Fruit fly (Drosophila melanogaster): Measurements from ENCODE around the gene Dad.

Dad gene

DNA sequence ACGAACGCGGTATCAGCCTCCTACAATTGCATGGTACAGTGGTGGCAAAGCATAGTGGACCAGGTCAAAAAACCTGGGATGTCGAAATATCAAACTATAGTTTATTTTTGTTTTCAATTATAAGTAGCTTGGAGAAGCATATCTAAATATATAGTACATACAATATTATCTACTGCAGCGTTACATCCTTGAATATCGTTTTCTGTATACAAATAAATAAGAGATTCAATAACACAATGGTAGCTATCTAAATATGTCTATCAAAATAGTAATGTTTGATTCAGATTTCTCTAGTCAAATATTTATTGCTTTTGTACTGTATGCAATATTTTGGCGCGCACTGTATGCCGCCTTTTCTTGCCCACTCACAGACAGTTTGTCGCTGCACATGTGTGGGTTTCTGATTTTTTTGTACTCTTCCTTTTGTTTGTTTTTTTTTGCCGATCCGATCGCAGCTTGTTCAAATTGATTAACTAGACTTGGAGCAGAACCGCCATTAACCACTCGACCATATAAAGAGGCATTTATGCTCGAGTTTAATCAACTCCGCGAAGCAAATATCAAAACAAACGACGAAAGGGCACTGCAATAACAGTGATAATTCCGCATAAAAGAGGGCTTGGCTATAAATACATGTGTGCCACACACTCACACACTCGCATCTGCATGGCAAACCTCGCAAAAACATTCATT is 27.0 kb downstream of the Dad start (continued):
- TF ChIP-seq slbo (GFP tag; IDR thresholded peaks at IDR 0.05) (peak; percentile 93), tin (GFP tag; optimal IDR thresholded peaks at IDR 0.05) (peak; percentile 94), NfI (GFP tag; optimal IDR thresholded peaks at IDR 0.05) (peak; percentile 92), Chrac-16 (GFP tag; optimal IDR thresholded peaks at IDR 0.05) (peak; percentile 94), MESR4 (GFP tag; optimal IDR thresholded peaks at IDR 0.05) (peak; percentile 15), cad (GFP tag; optimal IDR thresholded peaks at IDR 0.05) (no peak), fru (optimal IDR thresholded peaks at IDR 0.05) (no peak), otp (GFP tag; IDR thresholded peaks at IDR 0.05) (peak; percentile 92), chm (GFP tag; IDR thresholded peaks at IDR 0.05) (peak; percentile 87), Bdp1 (GFP tag; optimal IDR thresholded peaks at IDR 0.05) (peak; percentile 86), bab2 (GFP tag; optimal IDR thresholded peaks at IDR 0.05) (peak; percentile 88), CG2678 (tag; optimal IDR thresholded peaks at IDR 0.05) (peak; percentile 97), H2.0 (GFP tag; IDR thresholded peaks at IDR 0.05) (peak; percentile 86), CG17186 (GFP tag; optimal IDR thresholded peaks at IDR 0.05) (peak; percentile 81), fd96Cb (tag; optimal IDR thresholded peaks at IDR 0.05) (peak; percentile 94), CG7271 (tag; optimal IDR thresholded peaks at IDR 0.05) (no peak), CG17359 (tag; optimal IDR thresholded peaks at IDR 0.05) (peak; percentile 95), Ptx1 (GFP tag; IDR thresholded peaks at IDR 0.05) (peak; percentile 96), lab (GFP tag; optimal IDR thresholded peaks at IDR 0.05) (peak; percentile 96), Poxn (GFP tag; IDR thresholded peaks at IDR 0.05) (peak; percentile 56), klu (GFP tag; IDR thresholded peaks at IDR 0.05) (peak; percentile 91), CG7745 (tag; optimal IDR thresholded peaks at IDR 0.05) (no peak), NC2β (GFP tag; optimal IDR thresholded peaks at IDR 0.05) (peak; percentile 85), unc-4 (GFP tag; IDR thresholded peaks at IDR 0.05; ENCODE audit: partially characterized antibody) (no peak), org-1 (GFP tag; optimal IDR thresholded peaks at IDR 0.05) (peak; percentile 96), Nf-YB (GFP tag; optimal IDR thresholded peaks at IDR 0.05) (peak; percentile 86), peb (GFP tag; IDR thresholded peaks at IDR 0.05) (peak; percentile 90), tio (GFP tag; optimal IDR thresholded peaks at IDR 0.05) (peak; percentile 97), sens (GFP tag) (peak; percentile 99), CG16863 (GFP tag; optimal IDR thresholded peaks at IDR 0.05) (peak; percentile 91), sim (GFP tag; IDR thresholded peaks at IDR 0.05) (peak; percentile 90; the same call in 1 of the 2 replicates), Camta (GFP tag; optimal IDR thresholded peaks at IDR 0.05) (peak; percentile 93), CG16813 (GFP tag; IDR thresholded peaks at IDR 0.05; ENCODE audit: partially characterized antibody) (no peak), dpn (GFP tag; optimal IDR thresholded peaks at IDR 0.05) (peak; percentile 90 to 94), B-H2 (GFP tag; optimal IDR thresholded peaks at IDR 0.05) (peak; percentile 68), slp2 (GFP tag; optimal IDR thresholded peaks at IDR 0.05) (peak; percentile 90), Hsf (GFP tag; optimal IDR thresholded peaks at IDR 0.05) (peak; percentile 95), Spps (tag; optimal IDR thresholded peaks at IDR 0.05) (peak; percentile 94), Dip3 (GFP tag; optimal IDR thresholded peaks at IDR 0.05) (peak; percentile 88), CG12155 (GFP tag; optimal IDR thresholded peaks at IDR 0.05) (peak; percentile 87), CG4424 (GFP tag; optimal IDR thresholded peaks at IDR 0.05) (peak; percentile 96), Dbx (GFP tag; IDR thresholded peaks at IDR 0.05) (peak; percentile 87), CG7357 (GFP tag; IDR thresholded peaks at IDR 0.05) (peak; percentile 85), CG43689 (GFP tag; IDR thresholded peaks at IDR 0.05) (peak; percentile 85), corto (GFP tag; optimal IDR thresholded peaks at IDR 0.05) (peak; percentile 65), CG12391 (tag; optimal IDR thresholded peaks at IDR 0.05) (peak; percentile 98), gcm (GFP tag; optimal IDR thresholded peaks at IDR 0.05) (peak; percentile 98), row (GFP tag; IDR thresholded peaks at IDR 0.05) (peak; percentile 88), B-H1 (GFP tag; IDR thresholded peaks at IDR 0.05) (peak; percentile 88), zfh2 (GFP tag; optimal IDR thresholded peaks at IDR 0.05) (peak; percentile 86), mirr (GFP tag; optimal IDR thresholded peaks at IDR 0.05) (peak; percentile 8)

Data from whole organism, embryonic.